Worm (Caenorhabditis elegans) whole organism, dauer: ENCODE results near the gene Y94H6A.12.

Experiments used
- unc-62 ChIP-seq: sonication (generic microtip); optimal IDR thresholded peaks from 2 replicates; lab custom pipeline; 2017; ENCODE audit warnings: missing biosample characterization, missing genetic modification reagents, missing genetic modification characterization

The Y94H6A.12 gene

ce11 chrIV:2670664-2671063 lies 42.2 kb downstream of the Y94H6A.12 start:
- TF ChIP-seq unc-62 (GFP tag; lab: Kevin White, UChicago), result no peak

ce11 chrIV:2666586-2667100 lies 46.2 kb downstream of the Y94H6A.12 start, which contains the start of gene Y69A2AR.1:
Y69A2AR.1 (plus strand) TSS chrIV:2667050.
- TF ChIP-seq unc-62 (GFP tag; lab: Kevin White, UChicago), result no peak

ce11 chrIV:2666127-2666526 lies 46.7 kb downstream of the Y94H6A.12 start:
- TF ChIP-seq unc-62 (GFP tag; lab: Kevin White, UChicago), result no peak

- TF ChIP-seq unc-62 (GFP tag; lab: Kevin White, UChicago), result no peak
These were observed 47.4 kb downstream of the Y94H6A.12 start for ce11 chrIV:2665388-2665978.

ce11 chrIV:2664901-2665201 lies 48.0 kb downstream of the Y94H6A.12 start:
- TF ChIP-seq unc-62 (GFP tag; lab: Kevin White, UChicago), result no peak

- no peak for TF ChIP-seq unc-62 (GFP tag; lab: Kevin White, UChicago)
These were observed 48.6 kb downstream of the Y94H6A.12 start, which contains the start of gene Y69A2AR.31 for ce11 chrIV:2663953-2664900. Y69A2AR.31 (minus strand) TSS chrIV:2664003.
